Fruit fly (Drosophila melanogaster): ENCODE results near the gene Irk3.

The Irk3 gene

dm6 chr2L:18676948-18677820 is 36.4 kb downstream of the Irk3 start, which contains the start of the genes Mst36Fa and CG31751 (continued):
- TF ChIP-seq CG2889 (GFP tag; IDR thresholded peaks at IDR 0.05) (no peak), Kr (GFP tag; optimal IDR thresholded peaks at IDR 0.05) (no peak), CG11723 (GFP tag; optimal IDR thresholded peaks at IDR 0.05) (peak; percentile 86), CG6854 (GFP tag; optimal IDR thresholded peaks at IDR 0.05) (peak; percentile 89), CG2678 (tag; optimal IDR thresholded peaks at IDR 0.05) (peak; percentile 87), Fer3 (tag; optimal IDR thresholded peaks at IDR 0.05) (peak; percentile 80), CG3838 (GFP tag; optimal IDR thresholded peaks at IDR 0.05) (peak; percentile 75), Vsx1 (GFP tag; optimal IDR thresholded peaks at IDR 0.05) (peak; percentile 97), Dad (GFP tag; optimal IDR thresholded peaks at IDR 0.05) (peak; percentile 70), so (GFP tag; IDR thresholded peaks at IDR 0.05) (peak; percentile 71; the same call in 1 of the 3 replicates), Sox102F (GFP tag; optimal IDR thresholded peaks at IDR 0.05) (peak; percentile 67), CG1603 (tag; optimal IDR thresholded peaks at IDR 0.05) (peak; percentile 53), Aef1 (GFP tag; IDR thresholded peaks at IDR 0.05) (no peak), CG4328 (GFP tag; optimal IDR thresholded peaks at IDR 0.05) (peak; percentile 84), CG34376 (GFP tag; optimal IDR thresholded peaks at IDR 0.05) (peak; percentile 90), zfh2 (GFP tag; optimal IDR thresholded peaks at IDR 0.05) (peak; percentile 31), Med (GFP tag) (peak; percentile 94), cad (GFP tag; optimal IDR thresholded peaks at IDR 0.05) (no peak), PHDP (tag; optimal IDR thresholded peaks at IDR 0.05) (peak; percentile 77), CG10462 (GFP tag; optimal IDR thresholded peaks at IDR 0.05) (peak; percentile 18), lov (optimal IDR thresholded peaks at IDR 0.05) (no peak), lov (GFP tag; IDR thresholded peaks at IDR 0.05) (0 out of 3 replicates have a peak, but pooled peaks have one; percentile 50), CG14050 (GFP tag; IDR thresholded peaks at IDR 0.05) (peak; percentile 33; the same call in 1 of the 3 replicates), nau (GFP tag; optimal IDR thresholded peaks at IDR 0.05) (no peak), ssp (GFP tag; IDR thresholded peaks at IDR 0.05) (0 out of 2 replicates have a peak, but pooled peaks have one; percentile 29), jumu (GFP tag; optimal IDR thresholded peaks at IDR 0.05) (peak; percentile 55), jigr1 (GFP tag; IDR thresholded peaks at IDR 0.05) (no peak), az2 (GFP tag; optimal IDR thresholded peaks at IDR 0.05) (peak; percentile 38), CG10267 (tag; optimal IDR thresholded peaks at IDR 0.05) (peak; percentile 90), jing (GFP tag; optimal IDR thresholded peaks at IDR 0.05) (peak; percentile 39), CG34224 (GFP tag; IDR thresholded peaks at IDR 0.05; ENCODE audit: partially characterized antibody) (peak; percentile 34; the same call in 2 of the 3 replicates), CG32772 (GFP tag; IDR thresholded peaks at IDR 0.05) (peak; percentile 40; the same call in 1 of the 2 replicates), HHEX (GFP tag; optimal IDR thresholded peaks at IDR 0.05) (peak; percentile 92), z (GFP tag; IDR thresholded peaks at IDR 0.05) (peak; percentile 50; the same call in 1 of the 3 replicates), Neu2 (GFP tag; optimal IDR thresholded peaks at IDR 0.05; ENCODE audit: borderline replicate concordance) (no peak), NC2β (GFP tag; optimal IDR thresholded peaks at IDR 0.05) (peak; percentile 72), bowl (GFP tag; IDR thresholded peaks at IDR 0.05) (no peak), CG12219 (GFP tag; optimal IDR thresholded peaks at IDR 0.05) (peak; percentile 82), CG7786 (GFP tag; optimal IDR thresholded peaks at IDR 0.05) (peak; percentile 76), tap (tag; optimal IDR thresholded peaks at IDR 0.05) (peak; percentile 63), ap (GFP tag; IDR thresholded peaks at IDR 0.05) (no peak), CG10431 (GFP tag; optimal IDR thresholded peaks at IDR 0.05) (peak; percentile 82), Camta (GFP tag; optimal IDR thresholded peaks at IDR 0.05) (peak; percentile 84), CG7372 (GFP tag; IDR thresholded peaks at IDR 0.05) (peak; percentile 71), Sox100B (GFP tag; optimal IDR thresholded peaks at IDR 0.05) (peak; percentile 86), CG16815 (GFP tag; optimal IDR thresholded peaks at IDR 0.05) (no peak), zfh1 (GFP tag; IDR thresholded peaks at IDR 0.05) (peak; percentile 55; the same call in 1 of the 3 replicates), dmrt99B (tag; optimal IDR thresholded peaks at IDR 0.05) (peak; percentile 79), Bteb2 (GFP tag; optimal IDR thresholded peaks at IDR 0.05) (peak; percentile 64)

Data from whole organism, embryonic.